Worm (Caenorhabditis elegans): ENCODE results near the gene tftc-5.

Gene tftc-5

ce11 chrIII:4005446-4006192 is 16.3 kb upstream of the tftc-5 start, which contains the start of gene pxd-1:
pxd-1 (plus strand) TSS chrIII:4006142.
- TF ChIP-seq tra-4 (tag; optimal IDR thresholded peaks at IDR 0.05): no peak

- TF ChIP-seq ceh-13 (GFP tag; optimal IDR thresholded peaks at IDR 0.05) (no peak), pes-1 (GFP tag; IDR thresholded peaks at IDR 0.05) (no peak), tbx-11 (GFP tag; IDR thresholded peaks at IDR 0.05) (no peak), aly-1 (tag; optimal IDR thresholded peaks at IDR 0.05) (no peak)
Observed at ce11 chrIII:4007017-4007416, 14.9 kb upstream of the tftc-5 start.

- TF ChIP-seq sea-1 (GFP tag; conservative IDR thresholded peaks at IDR 0.05) (no peak), ets-7 (tag; optimal IDR thresholded peaks at IDR 0.05) (no peak), B0310.2 (tag; optimal IDR thresholded peaks at IDR 0.05) (no peak), ama-1 (optimal IDR thresholded peaks at IDR 0.05) (no peak), hmbx-1 (tag; optimal IDR thresholded peaks at IDR 0.05) (no peak), tbx-37 (GFP tag; conservative IDR thresholded peaks at IDR 0.05) (no peak), hnd-1 (tag; optimal IDR thresholded peaks at IDR 0.05) (no peak), flt-1 (GFP tag; IDR thresholded peaks at IDR 0.05) (no peak), scrt-1 (GFP tag; IDR thresholded peaks at IDR 0.05) (no peak), tbx-11 (GFP tag; IDR thresholded peaks at IDR 0.05) (no peak), ceh-36 (tag; optimal IDR thresholded peaks at IDR 0.05) (no peak), hmg-4 (GFP tag; optimal IDR thresholded peaks at IDR 0.05) (no peak), tra-4 (tag; optimal IDR thresholded peaks at IDR 0.05) (no peak), pes-1 (GFP tag; IDR thresholded peaks at IDR 0.05) (no peak), ceh-13 (GFP tag; optimal IDR thresholded peaks at IDR 0.05) (no peak), aly-1 (tag; optimal IDR thresholded peaks at IDR 0.05) (no peak), F13C5.2 (tag; optimal IDR thresholded peaks at IDR 0.05) (no peak)
Observed at ce11 chrIII:4009181-4009580, 12.8 kb upstream of the tftc-5 start.

- peak; percentile 31 for TF ChIP-seq F13C5.2 (tag; optimal IDR thresholded peaks at IDR 0.05)
- TF ChIP-seq hmg-4 (GFP tag; optimal IDR thresholded peaks at IDR 0.05): peak; percentile 57
- no peak for TF ChIP-seq tbx-37 (GFP tag; conservative IDR thresholded peaks at IDR 0.05)
- TF ChIP-seq aly-1 (tag; optimal IDR thresholded peaks at IDR 0.05): peak; percentile 69
Observed at ce11 chrIII:4010168-4010567, 11.8 kb upstream of the tftc-5 start.

ce11 chrIII:4010987-4011386 is 11.0 kb upstream of the tftc-5 start:
- TF ChIP-seq sea-1 (GFP tag; conservative IDR thresholded peaks at IDR 0.05): no peak
- TF ChIP-seq ceh-36 (tag; optimal IDR thresholded peaks at IDR 0.05): no peak
- TF ChIP-seq pes-1 (GFP tag; IDR thresholded peaks at IDR 0.05): no peak
- TF ChIP-seq flt-1 (GFP tag; IDR thresholded peaks at IDR 0.05): no peak
- TF ChIP-seq hmg-4 (GFP tag; optimal IDR thresholded peaks at IDR 0.05): no peak
- TF ChIP-seq hnd-1 (tag; optimal IDR thresholded peaks at IDR 0.05): no peak
- no peak for TF ChIP-seq ama-1 (optimal IDR thresholded peaks at IDR 0.05)
- TF ChIP-seq hmbx-1 (tag; optimal IDR thresholded peaks at IDR 0.05): no peak
- TF ChIP-seq ets-7 (tag; optimal IDR thresholded peaks at IDR 0.05): no peak
- TF ChIP-seq F13C5.2 (tag; optimal IDR thresholded peaks at IDR 0.05): no peak
- TF ChIP-seq aly-1 (tag; optimal IDR thresholded peaks at IDR 0.05): no peak
- no peak for TF ChIP-seq tbx-11 (GFP tag; IDR thresholded peaks at IDR 0.05)
- no peak for TF ChIP-seq scrt-1 (GFP tag; IDR thresholded peaks at IDR 0.05)
- no peak for TF ChIP-seq tra-4 (tag; optimal IDR thresholded peaks at IDR 0.05)
- TF ChIP-seq tbx-37 (GFP tag; conservative IDR thresholded peaks at IDR 0.05): no peak
- TF ChIP-seq B0310.2 (tag; optimal IDR thresholded peaks at IDR 0.05): no peak
- TF ChIP-seq ceh-13 (GFP tag; optimal IDR thresholded peaks at IDR 0.05): no peak

- TF ChIP-seq pes-1 (GFP tag; IDR thresholded peaks at IDR 0.05) (no peak), ama-1 (optimal IDR thresholded peaks at IDR 0.05) (no peak), tbx-37 (GFP tag; conservative IDR thresholded peaks at IDR 0.05) (no peak), scrt-1 (GFP tag; IDR thresholded peaks at IDR 0.05) (no peak), hnd-1 (tag; optimal IDR thresholded peaks at IDR 0.05) (no peak), flt-1 (GFP tag; IDR thresholded peaks at IDR 0.05) (no peak), aly-1 (tag; optimal IDR thresholded peaks at IDR 0.05) (no peak), B0310.2 (tag; optimal IDR thresholded peaks at IDR 0.05) (no peak), hmbx-1 (tag; optimal IDR thresholded peaks at IDR 0.05) (no peak)
Observed at ce11 chrIII:4012036-4012435, 9.9 kb upstream of the tftc-5 start, which contains the start of gene C36E8.4. C36E8.4 (plus strand) TSS chrIII:4012336.

ce11 chrIII:4013061-4013460 is 8.9 kb upstream of the tftc-5 start:
- TF ChIP-seq scrt-1 (GFP tag; IDR thresholded peaks at IDR 0.05): no peak
- TF ChIP-seq flt-1 (GFP tag; IDR thresholded peaks at IDR 0.05): no peak
- TF ChIP-seq ets-7 (tag; optimal IDR thresholded peaks at IDR 0.05): no peak
- TF ChIP-seq ceh-13 (GFP tag; optimal IDR thresholded peaks at IDR 0.05): no peak
- TF ChIP-seq hmg-4 (GFP tag; optimal IDR thresholded peaks at IDR 0.05): no peak
- no peak for TF ChIP-seq hnd-1 (tag; optimal IDR thresholded peaks at IDR 0.05)

- TF ChIP-seq B0310.2 (tag; optimal IDR thresholded peaks at IDR 0.05): no peak
- TF ChIP-seq flt-1 (GFP tag; IDR thresholded peaks at IDR 0.05): no peak
- no peak for TF ChIP-seq ceh-13 (GFP tag; optimal IDR thresholded peaks at IDR 0.05)
- TF ChIP-seq ama-1 (optimal IDR thresholded peaks at IDR 0.05): peak; percentile 38
- no peak for TF ChIP-seq hmg-4 (GFP tag; optimal IDR thresholded peaks at IDR 0.05)
- no peak for TF ChIP-seq ets-7 (tag; optimal IDR thresholded peaks at IDR 0.05)
Observed at ce11 chrIII:4015382-4015986, 6.5 kb upstream of the tftc-5 start.

Data from whole organism, early embryonic.